Worm (Caenorhabditis elegans) whole organism, L3 larva: ENCODE results near the gene his-62.
A peak's percentile ranks its signal among the peaks of the same experiment; 100 is the strongest.

Experiments used
- R02D3.7 ChIP-seq: fragments of 150-350 bp; optimal IDR thresholded peaks from 2 replicates; lab custom pipeline; 2014; ENCODE audit warnings: missing biosample characterization, missing genetic modification characterization
- ZK546.5 ChIP-seq: sonication (generic microtip); optimal IDR thresholded peaks from 2 replicates; lab custom pipeline; 2017; ENCODE audit warnings: missing biosample characterization, missing genetic modification characterization
- aly-2 ChIP-seq: fragments of 150-350 bp; optimal IDR thresholded peaks from 2 replicates; lab custom pipeline; 2014; ENCODE audit warnings: missing biosample characterization, missing genetic modification characterization
- ama-1 ChIP-seq: fragments of 150-350 bp; optimal IDR thresholded peaks from 2 replicates; lab custom pipeline; 2018
- ceh-16 ChIP-seq: sonication (generic microtip); optimal IDR thresholded peaks from 2 replicates; lab custom pipeline; 2017; ENCODE audit warnings: missing biosample characterization, missing genetic modification characterization
- ceh-28 ChIP-seq: fragments of 150-350 bp; optimal IDR thresholded peaks from 2 replicates; lab custom pipeline; 2014; ENCODE audit warnings: missing biosample characterization, missing genetic modification reagents, missing genetic modification characterization
- ceh-82 ChIP-seq: fragments of 150-350 bp; optimal IDR thresholded peaks from 2 replicates; lab custom pipeline; 2014; ENCODE audit warnings: missing biosample characterization, missing genetic modification characterization
- ceh-9 ChIP-seq: sonication (generic microtip); optimal IDR thresholded peaks from 2 replicates; lab custom pipeline; 2018; ENCODE audit warnings: missing biosample characterization, missing genetic modification characterization
- egl-5 ChIP-seq: fragments of 150-350 bp; optimal IDR thresholded peaks from 2 replicates; lab custom pipeline; 2017; ENCODE audit warnings: missing biosample characterization, missing genetic modification reagents, missing genetic modification characterization, inconsistent platforms
- elt-1 ChIP-seq: fragments of 150-350 bp; optimal IDR thresholded peaks from 2 replicates; lab custom pipeline; 2014; ENCODE audit warnings: missing biosample characterization, missing genetic modification characterization
- elt-2 ChIP-seq: sonication (generic microtip); optimal IDR thresholded peaks from 2 replicates; lab custom pipeline; 2016; ENCODE audit warnings: missing genetic modification reagents, mild to moderate bottlenecking, missing genetic modification characterization, missing compliant biosample characterization
- elt-3 ChIP-seq, 3 experiments: fragments of 150-350 bp in 1 of 3; sonication (generic microtip) in 2 of 3; optimal IDR thresholded peaks; 2 replicates in 2 of 3; 4 replicates in 1 of 3; lab custom pipeline; 2014 to 2017; ENCODE audit warnings: missing biosample characterization in 3 of 3, missing genetic modification characterization in 3 of 3
- eor-1 ChIP-seq, 2 experiments: fragments of 150-350 bp; optimal IDR thresholded peaks; 2 replicates each; lab custom pipeline; 2014 to 2018; ENCODE audit warnings: missing biosample characterization in 2 of 2, missing genetic modification characterization in 2 of 2
- fkh-10 ChIP-seq: sonication (generic microtip); optimal IDR thresholded peaks from 2 replicates; lab custom pipeline; 2017; ENCODE audit warnings: missing biosample characterization, missing genetic modification reagents, missing genetic modification characterization
- fkh-2 ChIP-seq: fragments of 150-350 bp; optimal IDR thresholded peaks from 2 replicates; lab custom pipeline; 2014; ENCODE audit warnings: missing biosample characterization, missing genetic modification reagents, missing genetic modification characterization
- fos-1 ChIP-seq: fragments of 150-350 bp; optimal IDR thresholded peaks from 2 replicates; lab custom pipeline; 2014; ENCODE audit warnings: missing biosample characterization, missing genetic modification characterization
- hmg-11 ChIP-seq: sonication (generic microtip); optimal IDR thresholded peaks from 2 replicates; lab custom pipeline; 2016; ENCODE audit warnings: missing genetic modification characterization, missing compliant biosample characterization
- jun-1 ChIP-seq: fragments of 150-350 bp; optimal IDR thresholded peaks from 2 replicates; lab custom pipeline; 2014; ENCODE audit warnings: missing biosample characterization, missing genetic modification reagents, missing genetic modification characterization
- lin-15B ChIP-seq: fragments of 150-350 bp; optimal IDR thresholded peaks from 2 replicates; lab custom pipeline; 2014; ENCODE audit warnings: missing biosample characterization, missing genetic modification characterization
- lin-39 ChIP-seq: fragments of 150-350 bp; optimal IDR thresholded peaks from 2 replicates; lab custom pipeline; 2018; ENCODE audit warnings: missing biosample characterization, missing genetic modification reagents, missing genetic modification characterization
- lsy-12 ChIP-seq: sonication (generic microtip); optimal IDR thresholded peaks from 2 replicates; lab custom pipeline; 2016; ENCODE audit warnings: mild to moderate bottlenecking, missing genetic modification characterization, missing compliant biosample characterization
- mdl-1 ChIP-seq: fragments of 150-350 bp; optimal IDR thresholded peaks from 2 replicates; lab custom pipeline; 2014; ENCODE audit warnings: missing biosample characterization, missing genetic modification characterization
- mml-1 ChIP-seq: fragments of 150-350 bp; sonication (generic microtip); optimal IDR thresholded peaks from 3 replicates; lab custom pipeline; 2014; ENCODE audit warnings: missing biosample characterization, missing genetic modification characterization
- nfya-1 ChIP-seq: sonication (generic microtip); optimal IDR thresholded peaks from 2 replicates; lab custom pipeline; 2017; ENCODE audit warnings: missing genetic modification characterization, mild to moderate bottlenecking, missing compliant biosample characterization, antibody characterized with exemption, moderate library complexity; ENCODE audit not compliant: insufficient read depth
- nhr-11 ChIP-seq: fragments of 150-350 bp; optimal IDR thresholded peaks from 2 replicates; lab custom pipeline; 2014; ENCODE audit warnings: missing biosample characterization, missing genetic modification characterization
- nhr-12 ChIP-seq: fragments of 150-350 bp; optimal IDR thresholded peaks from 2 replicates; lab custom pipeline; 2014; ENCODE audit warnings: missing biosample characterization, missing genetic modification characterization
- nhr-23 ChIP-seq: fragments of 150-350 bp; optimal IDR thresholded peaks from 2 replicates; lab custom pipeline; 2014; ENCODE audit warnings: missing biosample characterization, missing genetic modification reagents, missing genetic modification characterization
- nhr-25 ChIP-seq: sonication (generic microtip); optimal IDR thresholded peaks from 2 replicates; lab custom pipeline; 2017; ENCODE audit warnings: missing biosample characterization, missing genetic modification characterization
- nhr-28 ChIP-seq: fragments of 150-350 bp; optimal IDR thresholded peaks from 2 replicates; lab custom pipeline; 2014; ENCODE audit warnings: missing biosample characterization, missing genetic modification characterization
- nhr-43 ChIP-seq: sonication (generic microtip); optimal IDR thresholded peaks from 2 replicates; lab custom pipeline; 2016; ENCODE audit warnings: mild to moderate bottlenecking, missing genetic modification characterization, missing compliant biosample characterization; ENCODE audit not compliant: poor library complexity, severe bottlenecking
- nhr-67 ChIP-seq: fragments of 150-350 bp; optimal IDR thresholded peaks from 2 replicates; lab custom pipeline; 2014; ENCODE audit warnings: missing biosample characterization, missing genetic modification characterization
- nhr-76 ChIP-seq: fragments of 150-350 bp; sonication (generic microtip); optimal IDR thresholded peaks from 5 replicates; lab custom pipeline; 2014; ENCODE audit warnings: missing biosample characterization, missing genetic modification characterization
- nhr-77 ChIP-seq: fragments of 150-350 bp; optimal IDR thresholded peaks from 2 replicates; lab custom pipeline; 2014; ENCODE audit warnings: missing biosample characterization, missing genetic modification characterization
- pha-4 ChIP-seq: fragments of 150-350 bp; optimal IDR thresholded peaks from 2 replicates; lab custom pipeline; 2014; ENCODE audit warnings: missing biosample characterization, missing genetic modification reagents, missing genetic modification characterization
- pqm-1 ChIP-seq: fragments of 150-350 bp; optimal IDR thresholded peaks from 2 replicates; lab custom pipeline; 2017; ENCODE audit warnings: missing biosample characterization, missing genetic modification characterization, inconsistent platforms
- sea-2 ChIP-seq: fragments of 150-350 bp; sonication (generic microtip); optimal IDR thresholded peaks from 4 replicates; lab custom pipeline; 2014; ENCODE audit warnings: missing biosample characterization, missing genetic modification reagents, missing genetic modification characterization
- skn-1 ChIP-seq: fragments of 150-350 bp; optimal IDR thresholded peaks from 2 replicates; lab custom pipeline; 2014; ENCODE audit warnings: missing biosample characterization, missing genetic modification characterization
- snpc-4 ChIP-seq: fragments of 150-350 bp; optimal IDR thresholded peaks from 2 replicates; lab custom pipeline; 2014; ENCODE audit warnings: missing biosample characterization, missing genetic modification characterization
- unc-39 ChIP-seq: sonication (generic microtip); optimal IDR thresholded peaks from 4 replicates; lab custom pipeline; 2017; ENCODE audit warnings: missing biosample characterization, missing genetic modification characterization
- unc-62 ChIP-seq: fragments of 150-350 bp; sonication (generic microtip); optimal IDR thresholded peaks from 4 replicates; lab custom pipeline; 2014; ENCODE audit warnings: missing biosample characterization, missing genetic modification reagents, missing genetic modification characterization
- zag-1 ChIP-seq: fragments of 150-350 bp; optimal IDR thresholded peaks from 2 replicates; lab custom pipeline; 2014; ENCODE audit warnings: missing biosample characterization, missing genetic modification characterization
- ztf-4 ChIP-seq: fragments of 150-350 bp; optimal IDR thresholded peaks from 2 replicates; lab custom pipeline; 2014; ENCODE audit warnings: missing biosample characterization, missing genetic modification characterization

his-62 gene

ce11 chrIV:7474826-7475225 is 11.5 kb upstream of the his-62 start, which contains the start of gene slc-25A18.2:
Gene slc-25A18.2 (plus strand): TSS chrIV:7475041.
- TF ChIP-seq elt-1 (no peak), fos-1 (tag; lab: Kevin White, UChicago) (no peak), ceh-16 (tag; lab: Kevin White, UChicago) (no peak), snpc-4 (tag; lab: Kevin White, UChicago) (no peak), nhr-43 (no peak), lin-39 (tag; lab: Kevin White, UChicago) (no peak), nhr-23 (no peak), nhr-11 (tag; lab: Kevin White, UChicago) (no peak), lin-15B (tag; lab: Kevin White, UChicago) (no peak), mml-1 (tag; lab: Kevin White, UChicago) (no peak), elt-3 (tag; optimal IDR thresholded peaks at IDR 0.05; lab: Kevin White, UChicago) (no peak), zag-1 (no peak), egl-5 (tag; lab: Kevin White, UChicago) (no peak), aly-2 (tag; lab: Kevin White, UChicago) (no peak), nhr-12 (tag; lab: Kevin White, UChicago) (no peak)

ce11 chrIV:7477197-7477596 is 9.1 kb upstream of the his-62 start, which contains the start of gene pycr-4:
Gene pycr-4 (minus strand): TSS chrIV:7477297.
- TF ChIP-seq zag-1, result no peak
- no peak for TF ChIP-seq nhr-67 (tag; lab: Kevin White, UChicago)
- TF ChIP-seq lin-15B (tag; lab: Kevin White, UChicago), result no peak
- no peak for TF ChIP-seq hmg-11 (tag; lab: Kevin White, UChicago)
- TF ChIP-seq nfya-1, result no peak
- no peak for TF ChIP-seq ceh-9 (tag; lab: Kevin White, UChicago)
- TF ChIP-seq elt-1, result no peak
- no peak for TF ChIP-seq nhr-43
- TF ChIP-seq nhr-28 (tag; lab: Kevin White, UChicago), result no peak
- TF ChIP-seq nhr-25, result no peak
- TF ChIP-seq ceh-82, result no peak
- no peak for TF ChIP-seq nhr-11 (tag; lab: Kevin White, UChicago)
- TF ChIP-seq ZK546.5 (tag; lab: Kevin White, UChicago), result no peak

- no peak for TF ChIP-seq nhr-67 (tag; lab: Kevin White, UChicago)
- no peak for TF ChIP-seq lin-39 (tag; lab: Kevin White, UChicago)
- TF ChIP-seq mdl-1 (tag; lab: Kevin White, UChicago), result no peak
- no peak for TF ChIP-seq nfya-1
These were observed 8.6 kb upstream of the his-62 start for ce11 chrIV:7477697-7478096.

ce11 chrIV:7478134-7478533 is 8.2 kb upstream of the his-62 start, which contains the start of gene rod-1:
Gene rod-1 (plus strand): TSS chrIV:7478452.
- TF ChIP-seq fkh-10, result no peak

ce11 chrIV:7487554-7488456 is 1.5 kb downstream of the his-62 start, which contains the start of the genes his-60 and his-59:
Gene his-60 (minus strand): TSS chrIV:7487992.
Gene his-59 (plus strand): TSS chrIV:7488249.
- TF ChIP-seq fkh-10 (no peak), ztf-4 (no peak), fkh-2 (tag; lab: Kevin White, UChicago) (no peak), ceh-82 (no peak), lin-15B (tag; lab: Kevin White, UChicago) (peak; percentile 4), nhr-23 (no peak), nhr-43 (peak; percentile 51), sea-2 (GFP tag; lab: Kevin White, UChicago) (no peak), nhr-76 (tag; lab: Kevin White, UChicago) (no peak), elt-1 (no peak), egl-5 (tag; lab: Kevin White, UChicago) (no peak), nfya-1 (no peak), R02D3.7 (tag; lab: Kevin White, UChicago) (no peak), elt-2 (tag; lab: Kevin White, UChicago) (peak; percentile 27), pha-4 (tag; lab: Kevin White, UChicago) (peak; percentile 43), jun-1 (tag; lab: Kevin White, UChicago) (no peak), mml-1 (tag; lab: Kevin White, UChicago) (no peak), lsy-12 (peak; percentile 6), ceh-28 (no peak), unc-62 (no peak), nhr-67 (tag; lab: Kevin White, UChicago) (no peak), eor-1 (tag; optimal IDR thresholded peaks at IDR 0.05; lab: Kevin White, UChicago) (no peak), pqm-1 (tag; lab: Kevin White, UChicago) (peak; percentile 33), unc-39 (no peak), nhr-25 (peak; percentile 90), ama-1 (no peak), lin-39 (tag; lab: Kevin White, UChicago) (no peak), ceh-16 (tag; lab: Kevin White, UChicago) (no peak), ceh-9 (tag; lab: Kevin White, UChicago) (no peak), nhr-77 (tag; lab: Kevin White, UChicago) (no peak), snpc-4 (tag; lab: Kevin White, UChicago) (peak; percentile 6), skn-1 (no peak)
